Worm (Caenorhabditis elegans) whole organism, L3 larva: ENCODE data around the gene ced-10.

ENCODE experiments used
- R02D3.7 ChIP-seq: fragments of 150-350 bp; optimal IDR thresholded peaks from 2 replicates; lab custom pipeline; 2014; ENCODE audit warnings: missing biosample characterization, missing genetic modification characterization
- ama-1 ChIP-seq: fragments of 150-350 bp; optimal IDR thresholded peaks from 2 replicates; lab custom pipeline; 2018
- ceh-28 ChIP-seq: fragments of 150-350 bp; optimal IDR thresholded peaks from 2 replicates; lab custom pipeline; 2014; ENCODE audit warnings: missing biosample characterization, missing genetic modification reagents, missing genetic modification characterization
- ceh-82 ChIP-seq: fragments of 150-350 bp; optimal IDR thresholded peaks from 2 replicates; lab custom pipeline; 2014; ENCODE audit warnings: missing biosample characterization, missing genetic modification characterization
- daf-12 ChIP-seq: fragments of 150-350 bp; optimal IDR thresholded peaks from 2 replicates; lab custom pipeline; 2014; ENCODE audit warnings: missing biosample characterization, missing genetic modification reagents, missing genetic modification characterization
- egl-5 ChIP-seq: fragments of 150-350 bp; optimal IDR thresholded peaks from 2 replicates; lab custom pipeline; 2017; ENCODE audit warnings: missing biosample characterization, missing genetic modification reagents, missing genetic modification characterization, inconsistent platforms
- elt-1 ChIP-seq: fragments of 150-350 bp; optimal IDR thresholded peaks from 2 replicates; lab custom pipeline; 2014; ENCODE audit warnings: missing biosample characterization, missing genetic modification characterization
- elt-2 ChIP-seq: sonication (generic microtip); optimal IDR thresholded peaks from 2 replicates; lab custom pipeline; 2016; ENCODE audit warnings: missing genetic modification reagents, mild to moderate bottlenecking, missing genetic modification characterization, missing compliant biosample characterization
- fkh-10 ChIP-seq: sonication (generic microtip); optimal IDR thresholded peaks from 2 replicates; lab custom pipeline; 2017; ENCODE audit warnings: missing biosample characterization, missing genetic modification reagents, missing genetic modification characterization
- fkh-2 ChIP-seq: fragments of 150-350 bp; optimal IDR thresholded peaks from 2 replicates; lab custom pipeline; 2014; ENCODE audit warnings: missing biosample characterization, missing genetic modification reagents, missing genetic modification characterization
- hmg-11 ChIP-seq: sonication (generic microtip); optimal IDR thresholded peaks from 2 replicates; lab custom pipeline; 2016; ENCODE audit warnings: missing genetic modification characterization, missing compliant biosample characterization
- jun-1 ChIP-seq: fragments of 150-350 bp; optimal IDR thresholded peaks from 2 replicates; lab custom pipeline; 2014; ENCODE audit warnings: missing biosample characterization, missing genetic modification reagents, missing genetic modification characterization
- lin-15B ChIP-seq: fragments of 150-350 bp; optimal IDR thresholded peaks from 2 replicates; lab custom pipeline; 2014; ENCODE audit warnings: missing biosample characterization, missing genetic modification characterization
- lin-39 ChIP-seq: fragments of 150-350 bp; optimal IDR thresholded peaks from 2 replicates; lab custom pipeline; 2018; ENCODE audit warnings: missing biosample characterization, missing genetic modification reagents, missing genetic modification characterization
- lsy-12 ChIP-seq: sonication (generic microtip); optimal IDR thresholded peaks from 2 replicates; lab custom pipeline; 2016; ENCODE audit warnings: mild to moderate bottlenecking, missing genetic modification characterization, missing compliant biosample characterization
- mdl-1 ChIP-seq: fragments of 150-350 bp; optimal IDR thresholded peaks from 2 replicates; lab custom pipeline; 2014; ENCODE audit warnings: missing biosample characterization, missing genetic modification characterization
- mml-1 ChIP-seq: fragments of 150-350 bp; sonication (generic microtip); optimal IDR thresholded peaks from 3 replicates; lab custom pipeline; 2014; ENCODE audit warnings: missing biosample characterization, missing genetic modification characterization
- nfya-1 ChIP-seq: sonication (generic microtip); optimal IDR thresholded peaks from 2 replicates; lab custom pipeline; 2017; ENCODE audit warnings: missing genetic modification characterization, mild to moderate bottlenecking, missing compliant biosample characterization, antibody characterized with exemption, moderate library complexity; ENCODE audit not compliant: insufficient read depth
- nhr-11 ChIP-seq: fragments of 150-350 bp; optimal IDR thresholded peaks from 2 replicates; lab custom pipeline; 2014; ENCODE audit warnings: missing biosample characterization, missing genetic modification characterization
- nhr-12 ChIP-seq: fragments of 150-350 bp; optimal IDR thresholded peaks from 2 replicates; lab custom pipeline; 2014; ENCODE audit warnings: missing biosample characterization, missing genetic modification characterization
- nhr-23 ChIP-seq: fragments of 150-350 bp; optimal IDR thresholded peaks from 2 replicates; lab custom pipeline; 2014; ENCODE audit warnings: missing biosample characterization, missing genetic modification reagents, missing genetic modification characterization
- nhr-25 ChIP-seq: sonication (generic microtip); optimal IDR thresholded peaks from 2 replicates; lab custom pipeline; 2017; ENCODE audit warnings: missing biosample characterization, missing genetic modification characterization
- nhr-43 ChIP-seq: sonication (generic microtip); optimal IDR thresholded peaks from 2 replicates; lab custom pipeline; 2016; ENCODE audit warnings: mild to moderate bottlenecking, missing genetic modification characterization, missing compliant biosample characterization; ENCODE audit not compliant: poor library complexity, severe bottlenecking
- nhr-67 ChIP-seq: fragments of 150-350 bp; optimal IDR thresholded peaks from 2 replicates; lab custom pipeline; 2014; ENCODE audit warnings: missing biosample characterization, missing genetic modification characterization
- nhr-77 ChIP-seq: fragments of 150-350 bp; optimal IDR thresholded peaks from 2 replicates; lab custom pipeline; 2014; ENCODE audit warnings: missing biosample characterization, missing genetic modification characterization
- pha-4 ChIP-seq: fragments of 150-350 bp; optimal IDR thresholded peaks from 2 replicates; lab custom pipeline; 2014; ENCODE audit warnings: missing biosample characterization, missing genetic modification reagents, missing genetic modification characterization
- pqm-1 ChIP-seq: fragments of 150-350 bp; optimal IDR thresholded peaks from 2 replicates; lab custom pipeline; 2017; ENCODE audit warnings: missing biosample characterization, missing genetic modification characterization, inconsistent platforms
- skn-1 ChIP-seq: fragments of 150-350 bp; optimal IDR thresholded peaks from 2 replicates; lab custom pipeline; 2014; ENCODE audit warnings: missing biosample characterization, missing genetic modification characterization
- snpc-4 ChIP-seq: fragments of 150-350 bp; optimal IDR thresholded peaks from 2 replicates; lab custom pipeline; 2014; ENCODE audit warnings: missing biosample characterization, missing genetic modification characterization
- tbx-2 ChIP-seq: sonication (generic microtip); optimal IDR thresholded peaks from 2 replicates; lab custom pipeline; 2016; ENCODE audit warnings: mild to moderate bottlenecking, missing genetic modification characterization, missing compliant biosample characterization
- unc-62 ChIP-seq: fragments of 150-350 bp; sonication (generic microtip); optimal IDR thresholded peaks from 4 replicates; lab custom pipeline; 2014; ENCODE audit warnings: missing biosample characterization, missing genetic modification reagents, missing genetic modification characterization
- zag-1 ChIP-seq: fragments of 150-350 bp; optimal IDR thresholded peaks from 2 replicates; lab custom pipeline; 2014; ENCODE audit warnings: missing biosample characterization, missing genetic modification characterization
- ztf-11 ChIP-seq: fragments of 150-350 bp; optimal IDR thresholded peaks from 2 replicates; lab custom pipeline; 2014; ENCODE audit warnings: missing biosample characterization, missing genetic modification characterization
- ztf-4 ChIP-seq: fragments of 150-350 bp; optimal IDR thresholded peaks from 2 replicates; lab custom pipeline; 2014; ENCODE audit warnings: missing biosample characterization, missing genetic modification characterization

ced-10 gene

DNA sequence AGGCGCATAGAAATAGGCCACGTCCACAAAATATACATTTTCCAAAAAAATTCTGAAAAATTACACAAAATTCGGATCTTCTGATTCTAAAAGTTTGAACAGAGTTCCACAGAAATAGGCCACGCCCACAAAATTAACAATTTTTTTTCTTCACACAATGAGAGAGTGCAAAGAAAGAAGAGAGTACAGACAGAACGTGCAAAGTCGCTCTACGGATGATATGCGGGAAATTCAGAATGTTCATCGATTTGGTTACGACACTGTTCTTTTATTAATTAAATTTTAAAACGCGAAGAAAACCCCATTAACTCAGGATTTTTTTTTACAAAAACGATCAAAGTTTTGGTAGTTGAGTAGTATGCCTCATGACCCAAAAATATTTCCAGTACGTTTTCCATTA lies 23.7 kb upstream of the ced-10 start:
- no peak for TF ChIP-seq ama-1 (lab: Kevin White, UChicago)
- peak; percentile 35 for TF ChIP-seq nfya-1
- peak; percentile 48 for TF ChIP-seq pha-4 (tag; lab: Kevin White, UChicago)
- peak; percentile 46 for TF ChIP-seq lin-15B
- TF ChIP-seq hmg-11 (tag; lab: Kevin White, UChicago) = peak; percentile 26
- no peak for TF ChIP-seq ceh-82 (tag; lab: Kevin White, UChicago)
- TF ChIP-seq mdl-1 (tag; lab: Kevin White, UChicago) = no peak
- TF ChIP-seq unc-62 (GFP tag; lab: Kevin White, UChicago) = no peak
- peak; percentile 15 for TF ChIP-seq nhr-25 (tag; lab: Kevin White, UChicago)

DNA sequence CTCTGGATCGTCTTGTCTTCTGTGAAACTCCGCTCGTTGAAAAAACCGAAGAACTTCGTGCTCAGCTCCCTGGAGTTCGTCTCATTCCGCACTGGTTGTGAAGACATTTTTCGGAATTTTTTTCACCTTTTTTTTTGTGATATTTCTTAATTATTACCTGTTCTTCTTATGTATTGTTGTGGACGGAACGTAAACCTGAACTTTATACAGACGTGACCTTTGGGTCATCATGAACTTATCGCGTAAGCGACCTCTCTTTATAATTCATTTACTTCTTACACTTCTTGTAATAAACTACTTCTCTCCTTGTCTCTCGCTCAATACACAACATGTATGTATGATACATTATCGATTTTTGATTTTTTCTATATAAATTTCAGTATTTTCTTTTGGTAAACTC lies 22.8 kb upstream of the ced-10 start, which contains the start of gene M57.1:
M57.1 (plus strand) TSS at position 301 of the 400 bp plus-strand sequence.
- no peak for TF ChIP-seq nhr-43
- TF ChIP-seq, all 47 proteins: peak for 0

DNA sequence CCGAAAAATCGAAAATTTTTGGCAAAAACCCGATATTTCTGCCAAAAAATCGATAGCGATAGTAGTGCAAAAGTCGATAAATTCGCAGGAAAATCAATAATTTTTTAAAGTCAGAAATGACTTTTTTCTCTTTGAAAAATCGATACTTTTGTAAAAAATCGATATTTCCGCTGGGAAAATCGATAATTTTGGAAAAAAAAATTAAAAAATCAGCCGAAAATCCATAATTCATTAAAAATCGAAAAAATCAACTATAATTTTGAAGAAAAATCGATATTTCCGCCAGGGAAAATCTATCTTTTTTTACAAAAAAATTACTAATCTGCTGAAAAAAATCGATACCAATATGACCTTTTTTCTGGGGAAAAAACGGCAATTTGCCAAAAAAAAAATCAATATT lies 22.2 kb upstream of the ced-10 start:
- TF ChIP-seq snpc-4 (tag; lab: Kevin White, UChicago) (no peak), ztf-11 (tag; lab: Kevin White, UChicago) (no peak), ceh-28 (tag; lab: Kevin White, UChicago) (peak; percentile 93)

DNA sequence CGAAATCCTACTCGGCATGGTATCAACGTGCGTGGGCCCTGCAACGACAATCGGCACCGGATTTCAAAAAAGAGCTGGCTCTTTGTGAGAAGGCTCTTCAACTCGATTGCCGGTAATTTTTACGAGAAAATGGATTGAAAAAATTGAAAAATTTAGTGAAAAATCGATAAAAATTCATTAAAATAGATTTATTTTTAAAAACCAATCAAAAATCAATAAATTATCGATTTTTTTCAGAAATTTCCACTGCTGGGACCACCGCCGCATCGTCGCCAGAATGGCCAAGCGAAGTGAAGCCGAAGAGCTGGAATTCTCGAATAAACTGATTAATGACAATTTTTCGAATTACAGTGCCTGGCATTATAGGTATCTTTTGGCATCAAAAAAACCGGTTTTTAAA lies 18.6 kb upstream of the ced-10 start:
- TF ChIP-seq zag-1 (tag; lab: Kevin White, UChicago) = no peak
- no peak for TF ChIP-seq fkh-10 (GFP tag; lab: Kevin White, UChicago)
- peak; percentile 70 for TF ChIP-seq ceh-28 (tag; lab: Kevin White, UChicago)
- no peak for TF ChIP-seq nhr-67 (tag; lab: Kevin White, UChicago)

DNA sequence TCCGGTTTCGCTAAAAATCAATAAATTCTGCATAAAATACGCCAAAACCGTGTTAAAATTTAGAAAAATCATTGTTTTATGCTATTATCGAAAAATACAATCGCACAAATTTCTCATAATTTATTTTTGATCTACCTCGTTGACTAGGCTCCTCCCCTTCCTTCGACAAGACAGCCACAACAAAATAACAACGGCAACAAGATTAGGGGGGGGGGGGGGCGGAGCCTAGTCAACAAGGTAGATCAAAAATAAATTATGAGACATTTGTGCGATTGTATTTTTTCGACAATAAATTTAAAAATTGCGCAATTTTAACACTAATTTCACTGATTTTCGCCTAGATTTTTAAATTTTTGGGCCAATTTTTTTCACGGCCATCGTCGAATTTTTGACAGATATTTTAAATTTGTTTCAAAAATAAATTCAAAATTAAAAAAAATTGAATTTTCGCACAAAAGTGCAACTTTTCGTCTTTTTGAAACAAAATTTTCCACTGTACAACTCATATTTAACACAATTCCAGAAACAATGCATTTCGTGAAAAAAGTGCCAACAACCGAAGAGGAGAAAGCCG lies 17.6 kb upstream of the ced-10 start, which contains the start of gene M57.2:
M57.2 (plus strand) TSS at position 524 of the 574 bp plus-strand sequence.
- TF ChIP-seq skn-1 (tag; lab: Kevin White, UChicago) (no peak), elt-2 (tag; lab: Kevin White, UChicago) (no peak), ceh-82 (tag; lab: Kevin White, UChicago) (no peak), fkh-10 (GFP tag; lab: Kevin White, UChicago) (no peak), snpc-4 (tag; lab: Kevin White, UChicago) (no peak), nfya-1 (no peak), ztf-4 (tag; lab: Kevin White, UChicago) (no peak), lin-15B (no peak), nhr-11 (tag; lab: Kevin White, UChicago) (no peak), egl-5 (tag; lab: Kevin White, UChicago) (no peak), ztf-11 (tag; lab: Kevin White, UChicago) (no peak), elt-1 (tag; lab: Kevin White, UChicago) (no peak), nhr-77 (no peak), pqm-1 (tag; lab: Kevin White, UChicago) (no peak), pha-4 (tag; lab: Kevin White, UChicago) (no peak), fkh-2 (tag; lab: Kevin White, UChicago) (no peak)

DNA sequence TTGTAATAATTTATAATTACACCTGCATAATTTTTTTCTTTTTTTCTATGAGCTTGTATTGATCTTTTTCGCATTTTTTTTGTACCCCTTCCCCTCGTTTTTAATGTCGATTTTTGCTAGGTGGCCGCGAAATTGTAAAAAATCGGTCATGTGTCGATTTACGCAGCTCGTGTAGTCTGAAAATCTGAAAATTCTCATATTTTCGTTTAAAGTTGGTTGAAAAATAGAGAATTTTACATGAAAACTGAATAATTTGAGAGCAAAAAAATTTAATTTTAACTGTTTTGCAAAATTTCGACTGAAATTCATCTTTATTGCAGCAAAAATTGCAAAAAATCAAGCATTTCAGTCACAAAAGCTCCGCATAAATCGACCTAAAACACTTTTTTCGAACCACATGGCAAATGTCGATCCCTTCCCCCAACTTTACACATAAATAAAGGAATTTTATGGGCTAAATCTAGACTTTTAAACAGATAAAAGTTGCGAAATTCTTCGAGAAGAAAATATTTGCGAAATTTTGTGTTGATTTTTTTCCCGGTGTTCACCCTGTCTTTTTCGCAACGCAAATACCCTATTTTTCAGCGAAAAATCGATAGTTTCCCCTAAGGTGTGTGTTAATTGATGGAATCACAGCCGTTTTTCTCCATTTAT lies 16.9 kb upstream of the ced-10 start:
- TF ChIP-seq ceh-82 (tag; lab: Kevin White, UChicago) = no peak
- TF ChIP-seq ceh-28 (tag; lab: Kevin White, UChicago) = peak; percentile 15
- no peak for TF ChIP-seq R02D3.7 (tag; lab: Kevin White, UChicago)
- no peak for TF ChIP-seq tbx-2
- TF ChIP-seq elt-2 (tag; lab: Kevin White, UChicago) = no peak

DNA sequence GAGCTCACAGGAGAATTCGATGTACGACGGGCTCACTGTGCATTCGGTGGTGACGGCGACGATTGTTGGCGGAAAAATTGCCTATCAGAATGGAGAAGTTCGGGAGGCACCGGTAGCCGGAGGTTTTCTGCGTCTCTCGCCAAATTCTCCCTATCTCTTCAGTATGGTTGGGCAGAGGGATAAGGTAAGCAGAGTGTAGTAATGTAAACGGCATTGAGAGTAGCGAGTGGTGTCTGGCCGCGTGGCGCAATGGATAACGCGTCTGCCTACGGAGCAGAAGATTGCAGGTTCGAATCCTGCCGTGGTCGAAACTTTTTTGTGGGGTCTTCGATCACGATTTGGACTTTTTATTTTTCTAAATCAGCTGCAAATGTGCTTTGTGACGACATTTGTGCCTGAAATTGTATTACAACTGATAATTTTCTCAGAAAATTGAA lies 15.3 kb upstream of the ced-10 start:
- TF ChIP-seq pha-4 (tag; lab: Kevin White, UChicago) = peak; percentile 41
- TF ChIP-seq nhr-23 (tag; lab: Kevin White, UChicago) = peak; percentile 21
- peak; percentile 56 for TF ChIP-seq skn-1 (tag; lab: Kevin White, UChicago)
- peak; percentile 29 for TF ChIP-seq jun-1 (tag; lab: Kevin White, UChicago)
- no peak for TF ChIP-seq nhr-12 (tag; lab: Kevin White, UChicago)
- TF ChIP-seq ama-1 (lab: Kevin White, UChicago) = no peak
- no peak for TF ChIP-seq mml-1 (tag; lab: Kevin White, UChicago)
- TF ChIP-seq lsy-12 = peak; percentile 45
- no peak for TF ChIP-seq daf-12
- TF ChIP-seq hmg-11 (tag; lab: Kevin White, UChicago) = peak; percentile 10
- TF ChIP-seq ceh-28 (tag; lab: Kevin White, UChicago) = no peak
- peak; percentile 14 for TF ChIP-seq nhr-25 (tag; lab: Kevin White, UChicago)
- TF ChIP-seq elt-2 (tag; lab: Kevin White, UChicago) = peak; percentile 28
- peak; percentile 25 for TF ChIP-seq nfya-1
- TF ChIP-seq lin-39 = peak; percentile 48
- TF ChIP-seq, all 47 proteins: peak for 10
